Fruit fly (Drosophila melanogaster) whole organism, embryonic: ENCODE results near the gene CG43338.

Experiments used
- B-H2 ChIP-seq: fragments of 200-800 bp; sonication (Bioruptor generic); optimal IDR thresholded peaks from 2 replicates; lab custom pipeline; 2018; ENCODE audit warnings: missing biosample characterization, mild to moderate bottlenecking, missing genetic modification characterization
- Blimp-1 ChIP-seq: fragments of 200-800 bp; sonication (Bioruptor generic); optimal IDR thresholded peaks from 3 replicates; lab custom pipeline; 2018; ENCODE audit warnings: missing biosample characterization, missing genetic modification characterization, mild to moderate bottlenecking, moderate library complexity, missing genetic modification reagents
- CG1024 ChIP-seq: fragments of 200-800 bp; sonication (Bioruptor generic); IDR thresholded peaks from 2 replicates; pipeline ENCODE4 v1.3.6; 2022; ENCODE audit warnings: missing biosample characterization, missing genetic modification characterization
- CG11504 ChIP-seq: fragments of 200-800 bp; sonication (Bioruptor generic); optimal IDR thresholded peaks from 3 replicates; lab custom pipeline; 2019; ENCODE audit warnings: missing biosample characterization, mild to moderate bottlenecking, missing genetic modification characterization, moderate library complexity
- CG12219 ChIP-seq: fragments of 200-800 bp; sonication (Bioruptor generic); optimal IDR thresholded peaks from 3 replicates; lab custom pipeline; 2018; ENCODE audit warnings: missing biosample characterization, mild to moderate bottlenecking, missing genetic modification characterization
- CG1233 ChIP-seq: fragments of 200-800 bp; sonication (Bioruptor generic); optimal IDR thresholded peaks from 4 replicates; lab custom pipeline; 2018; ENCODE audit warnings: missing biosample characterization, mild to moderate bottlenecking, missing genetic modification characterization
- CG15011 ChIP-seq: fragments of 200-800 bp; sonication (Bioruptor generic); optimal IDR thresholded peaks from 3 replicates; lab custom pipeline; 2018; ENCODE audit warnings: missing biosample characterization, mild to moderate bottlenecking, missing genetic modification characterization
- CG17802 ChIP-seq: fragments of 200-800 bp; sonication (Bioruptor generic); optimal IDR thresholded peaks from 2 replicates; lab custom pipeline; 2018; ENCODE audit warnings: missing biosample characterization, mild to moderate bottlenecking, missing genetic modification characterization, moderate library complexity
- CG17829 ChIP-seq: fragments of 200-800 bp; optimal IDR thresholded peaks from 2 replicates; lab custom pipeline; 2019; ENCODE audit warnings: missing biosample characterization, mild to moderate bottlenecking, missing genetic modification characterization, moderate library complexity
- CG2199 ChIP-seq: fragments of 200-800 bp; sonication (Bioruptor generic); IDR thresholded peaks from 3 replicates; pipeline ENCODE4 v1.3.6; 2022; ENCODE audit warnings: missing biosample characterization, missing genetic modification characterization
- CG31365 ChIP-seq: fragments of 200-800 bp; sonication (Bioruptor generic); optimal IDR thresholded peaks from 2 replicates; lab custom pipeline; 2018; ENCODE audit warnings: missing biosample characterization, mild to moderate bottlenecking, missing genetic modification characterization
- CG34376 ChIP-seq: fragments of 200-800 bp; sonication (Bioruptor generic); optimal IDR thresholded peaks from 2 replicates; lab custom pipeline; 2018; ENCODE audit warnings: missing biosample characterization, mild to moderate bottlenecking, missing genetic modification characterization
- CG6254 ChIP-seq: fragments of 200-800 bp; sonication (Bioruptor generic); optimal IDR thresholded peaks from 3 replicates; lab custom pipeline; 2017; ENCODE audit warnings: mild to moderate bottlenecking, missing biosample characterization, missing genetic modification reagents, missing genetic modification characterization
- CG6654 ChIP-seq: fragments of 200-800 bp; sonication (Bioruptor generic); optimal IDR thresholded peaks from 2 replicates; lab custom pipeline; 2017; ENCODE audit warnings: missing biosample characterization, mild to moderate bottlenecking, missing genetic modification characterization
- CG6765 ChIP-seq: fragments of 200-800 bp; sonication (Bioruptor generic); optimal IDR thresholded peaks from 3 replicates; lab custom pipeline; 2017; ENCODE audit warnings: missing biosample characterization, mild to moderate bottlenecking, missing genetic modification characterization
- CG6813 ChIP-seq: fragments of 200-800 bp; sonication (Bioruptor generic); optimal IDR thresholded peaks from 2 replicates; lab custom pipeline; 2017; ENCODE audit warnings: missing biosample characterization, missing genetic modification characterization, mild to moderate bottlenecking, moderate library complexity, missing genetic modification reagents
- CG6854 ChIP-seq: fragments of 200-800 bp; sonication (Bioruptor generic); optimal IDR thresholded peaks from 3 replicates; lab custom pipeline; 2017; ENCODE audit warnings: missing biosample characterization, mild to moderate bottlenecking, missing genetic modification characterization
- Ets65A ChIP-seq: fragments of 200-800 bp; sonication (Bioruptor generic); peaks from one replicate; lab custom pipeline; 2016; ENCODE audit warnings: missing biosample characterization, missing genetic modification characterization
- Ets97D ChIP-seq: fragments of 200-800 bp; sonication (Bioruptor generic); optimal IDR thresholded peaks from 3 replicates; lab custom pipeline; 2016; ENCODE audit warnings: missing biosample characterization, missing genetic modification characterization
- GATAe ChIP-seq: fragments of 200-800 bp; sonication (Bioruptor generic); conservative IDR thresholded peaks from 2 replicates; pipeline ENCODE4 v1.3.6; 2022; ENCODE audit warnings: missing biosample characterization, missing genetic modification characterization
- HLH54F ChIP-seq: fragments of 200-800 bp; sonication (Bioruptor generic); optimal IDR thresholded peaks from 3 replicates; lab custom pipeline; 2016; ENCODE audit warnings: missing biosample characterization, missing genetic modification characterization
- Mad ChIP-seq: fragments of 200-800 bp; sonication (Bioruptor generic); optimal IDR thresholded peaks from 2 replicates; lab custom pipeline; 2016; ENCODE audit warnings: missing biosample characterization, missing genetic modification characterization
- Med ChIP-seq: fragments of 200-800 bp; sonication (Bioruptor generic); peaks from one replicate; lab custom pipeline; 2016; ENCODE audit warnings: missing biosample characterization, missing genetic modification characterization, mild to moderate bottlenecking, inconsistent platforms, moderate library complexity
- NC2α ChIP-seq: fragments of 200-800 bp; sonication (Bioruptor generic); optimal IDR thresholded peaks from 2 replicates; lab custom pipeline; 2016; ENCODE audit warnings: missing biosample characterization, missing genetic modification characterization
- NC2β ChIP-seq: fragments of 200-800 bp; sonication (Bioruptor generic); optimal IDR thresholded peaks from 2 replicates; lab custom pipeline; 2016; ENCODE audit warnings: missing biosample characterization, missing genetic modification characterization
- Nf-YB ChIP-seq: fragments of 200-800 bp; sonication (Bioruptor generic); optimal IDR thresholded peaks from 3 replicates; lab custom pipeline; 2019; ENCODE audit warnings: missing biosample characterization, mild to moderate bottlenecking, missing genetic modification characterization, moderate library complexity
- Spps ChIP-seq: fragments of 200-800 bp; sonication (Bioruptor generic); optimal IDR thresholded peaks from 2 replicates; lab custom pipeline; 2018; ENCODE audit warnings: missing biosample characterization, mild to moderate bottlenecking, missing genetic modification characterization
- ara ChIP-seq: fragments of 200-800 bp; sonication (Bioruptor generic); IDR thresholded peaks from 2 replicates; pipeline ENCODE4 v1.3.6; 2022; ENCODE audit warnings: missing biosample characterization, missing genetic modification characterization
- br ChIP-seq: fragments of >200 bp; optimal IDR thresholded peaks from 2 replicates; lab custom pipeline; 2017
- dimm ChIP-seq: fragments of 200-800 bp; sonication (Bioruptor generic); IDR thresholded peaks from 2 replicates; pipeline ENCODE4 v1.3.6; 2022; ENCODE audit warnings: missing biosample characterization, missing genetic modification characterization
- disco-r ChIP-seq: fragments of 200-800 bp; sonication (Bioruptor generic); optimal IDR thresholded peaks from 2 replicates; lab custom pipeline; 2016; ENCODE audit warnings: missing biosample characterization, missing genetic modification characterization
- fd102C ChIP-seq: fragments of 200-800 bp; sonication (Bioruptor generic); optimal IDR thresholded peaks from 2 replicates; lab custom pipeline; 2018; ENCODE audit warnings: missing biosample characterization, mild to moderate bottlenecking, missing genetic modification characterization, moderate library complexity
- gce ChIP-seq: fragments of 200-800 bp; sonication (Bioruptor generic); IDR thresholded peaks from 3 replicates; pipeline ENCODE4 v1.3.6; 2022; ENCODE audit warnings: missing biosample characterization, missing genetic modification characterization
- klu ChIP-seq: fragments of 200-800 bp; sonication (Bioruptor generic); IDR thresholded peaks from 2 replicates; pipeline ENCODE4 v1.3.6; 2022; ENCODE audit warnings: missing biosample characterization, missing genetic modification characterization
- kni ChIP-seq: fragments of 200-800 bp; sonication (Bioruptor generic); optimal IDR thresholded peaks from 3 replicates; lab custom pipeline; 2017; ENCODE audit warnings: mild to moderate bottlenecking, missing biosample characterization, missing genetic modification reagents, missing genetic modification characterization
- lov ChIP-seq, 2 experiments: fragments of 200-800 bp in 1 of 2; fragments of >200 bp in 1 of 2; sonication (Bioruptor generic) in 1 of 2; IDR thresholded peaks in 1 of 2; optimal IDR thresholded peaks in 1 of 2; 2 replicates in 1 of 2; 3 replicates in 1 of 2; pipeline versions ENCODE4 v1.3.6 to Lab custom; 2017 to 2022; ENCODE audit warnings: missing biosample characterization in 1 of 2, missing genetic modification characterization in 1 of 2
- odd ChIP-seq: fragments of 200-800 bp; sonication (Bioruptor generic); optimal IDR thresholded peaks from 2 replicates; lab custom pipeline; 2017; ENCODE audit warnings: missing biosample characterization, mild to moderate bottlenecking, missing genetic modification characterization
- otp ChIP-seq: fragments of 200-800 bp; sonication (Bioruptor generic); IDR thresholded peaks from 3 replicates; pipeline ENCODE4, ENCODE4 v1.3.6; 2022; ENCODE audit warnings: missing biosample characterization, missing genetic modification characterization
- p53 ChIP-seq: fragments of 200-800 bp; sonication (Bioruptor generic); optimal IDR thresholded peaks from 2 replicates; lab custom pipeline; 2016; ENCODE audit warnings: missing biosample characterization, missing genetic modification characterization
- pan ChIP-seq, 4 experiments: fragments of >200 bp in 3 of 4; fragments of 200-800 bp in 1 of 4; sonication (Bioruptor generic) in 1 of 4; optimal IDR thresholded peaks in 3 of 4; IDR thresholded peaks in 1 of 4; 2 replicates each; pipeline versions ENCODE4 v1.3.6 to Lab custom; 2017 to 2022; ENCODE audit warnings: missing biosample characterization in 2 of 4, missing genetic modification characterization in 2 of 4, mixed read lengths in 1 of 4
- prd ChIP-seq, 3 experiments: fragments of >200 bp in 2 of 3; fragments of 200-800 bp in 1 of 3; sonication (Bioruptor generic) in 1 of 3; optimal IDR thresholded peaks in 2 of 3; IDR thresholded peaks in 1 of 3; 2 replicates in 2 of 3; 3 replicates in 1 of 3; pipeline versions ENCODE4 v1.3.6 to Lab custom; 2017 to 2022; ENCODE audit warnings: missing biosample characterization in 1 of 3, missing genetic modification characterization in 1 of 3
- pros ChIP-seq: fragments of 200-800 bp; sonication (Bioruptor generic); optimal IDR thresholded peaks from 3 replicates; lab custom pipeline; 2019; ENCODE audit warnings: missing biosample characterization, mild to moderate bottlenecking, missing genetic modification characterization, moderate library complexity
- slp2 ChIP-seq: fragments of 200-800 bp; sonication (Bioruptor generic); optimal IDR thresholded peaks from 2 replicates; lab custom pipeline; 2016; ENCODE audit warnings: missing biosample characterization, missing genetic modification characterization
- sqz ChIP-seq: fragments of 200-800 bp; sonication (Bioruptor generic); optimal IDR thresholded peaks from 3 replicates; lab custom pipeline; 2018; ENCODE audit warnings: missing biosample characterization, mild to moderate bottlenecking, missing genetic modification characterization
- ttk ChIP-seq: fragments of 200-800 bp; sonication (Bioruptor generic); IDR thresholded peaks from 2 replicates; pipeline ENCODE4 v2.1.2; 2022; ENCODE audit warnings: missing biosample characterization, missing genetic modification characterization
- vnd ChIP-seq: fragments of 200-800 bp; sonication (Bioruptor generic); IDR thresholded peaks from 3 replicates; pipeline ENCODE4 v1.3.6; 2022; ENCODE audit warnings: missing biosample characterization, missing genetic modification characterization; ENCODE audit not compliant: partially characterized antibody
- wek ChIP-seq: fragments of 200-800 bp; sonication (Bioruptor generic); optimal IDR thresholded peaks from 3 replicates; lab custom pipeline; 2018; ENCODE audit warnings: missing biosample characterization, mild to moderate bottlenecking, missing genetic modification characterization, moderate library complexity
- yki ChIP-seq: fragments of >200 bp; optimal IDR thresholded peaks from 3 replicates; lab custom pipeline; 2018
- zfh1 ChIP-seq: fragments of 200-800 bp; sonication (Bioruptor generic); IDR thresholded peaks from 3 replicates; pipeline ENCODE4 v1.3.6; 2022; ENCODE audit warnings: missing biosample characterization, missing genetic modification characterization

The CG43338 gene

dm6 chr2L:18708239-18708891 lies 37.3 kb upstream of the CG43338 start, which contains the start of the genes Faf2 and Grip71 (continued):
- TF ChIP-seq pan (optimal IDR thresholded peaks at IDR 0.05; lab: Kevin White, UChicago) (no peak), pan (GFP tag; optimal IDR thresholded peaks at IDR 0.05 in 1 of 2, IDR thresholded peaks at IDR 0.05 in 1 of 2) (peak in 1 of 2 experiments; percentile 95), CG34376 (no peak), CG6654 (GFP tag; lab: Kevin White, UChicago) (peak; percentile 35), CG6813 (no peak), kni (GFP tag; lab: Kevin White, UChicago) (no peak), HLH54F (GFP tag; lab: Kevin White, UChicago) (peak; percentile 91), disco-r (GFP tag; lab: Kevin White, UChicago) (peak; percentile 40), pros (peak; percentile 7), CG17802 (tag; lab: Kevin White, UChicago) (peak; percentile 94), CG11504 (tag; lab: Kevin White, UChicago) (peak; percentile 90), zfh1 (GFP tag; lab: Robert Waterston, UW) (peak; percentile 96), lov (optimal IDR thresholded peaks at IDR 0.05; lab: Kevin White, UChicago) (no peak), lov (GFP tag; IDR thresholded peaks at IDR 0.05; lab: Robert Waterston, UW) (peak; percentile 78), CG6254 (GFP tag; lab: Kevin White, UChicago) (peak; percentile 63), CG6765 (GFP tag; lab: Kevin White, UChicago) (peak; percentile 38), B-H2 (GFP tag; lab: Kevin White, UChicago) (peak; percentile 83), CG1233 (peak; percentile 78), Spps (tag; lab: Kevin White, UChicago) (peak; percentile 76), yki (lab: Kevin White, UChicago) (no peak), p53 (GFP tag; lab: Kevin White, UChicago) (peak; percentile 36), NC2α (peak; percentile 32), prd (optimal IDR thresholded peaks at IDR 0.05; lab: Kevin White, UChicago) (no peak), prd (GFP tag; IDR thresholded peaks at IDR 0.05; lab: Robert Waterston, UW) (peak; percentile 98), br (lab: Kevin White, UChicago) (no peak), otp (GFP tag; lab: Robert Waterston, UW) (peak; percentile 93), CG2199 (GFP tag; lab: Robert Waterston, UW) (peak; percentile 64; the same call in 2 of the 3 replicates), NC2β (GFP tag; lab: Kevin White, UChicago) (peak; percentile 84), sqz (no peak), CG31365 (tag; lab: Kevin White, UChicago) (no peak), vnd (GFP tag; lab: Robert Waterston, UW) (no peak), Nf-YB (GFP tag; lab: Kevin White, UChicago) (peak; percentile 59), Med (GFP tag; lab: Kevin White, UChicago) (peak; percentile 97), CG17829 (tag; lab: Kevin White, UChicago) (peak; percentile 94), GATAe (GFP tag; lab: Robert Waterston, UW) (peak; percentile 43), slp2 (peak; percentile 81), CG1024 (peak; percentile 89), CG12219 (peak; percentile 8), fd102C (GFP tag; lab: Kevin White, UChicago) (no peak), dimm (GFP tag; lab: Robert Waterston, UW) (peak; percentile 82), Mad (GFP tag; lab: Kevin White, UChicago) (peak; percentile 91), ara (peak; percentile 94), Ets97D (GFP tag; lab: Kevin White, UChicago) (peak; percentile 91), gce (GFP tag; lab: Robert Waterston, UW) (peak; percentile 69; the same call in 1 of the 3 replicates), wek (GFP tag; lab: Kevin White, UChicago) (no peak), Ets65A (GFP tag; lab: Kevin White, UChicago) (peak; percentile 99), CG6854 (GFP tag; lab: Kevin White, UChicago) (no peak), CG15011 (GFP tag; lab: Kevin White, UChicago) (peak; percentile 56), odd (GFP tag; lab: Kevin White, UChicago) (peak; percentile 1), klu (GFP tag; lab: Robert Waterston, UW) (peak; percentile 93), ttk (GFP tag; lab: Robert Waterston, UW) (peak; percentile 96), Blimp-1 (GFP tag; lab: Kevin White, UChicago) (peak; percentile 86)
